Fruit fly (Drosophila melanogaster) whole organism, embryonic: ENCODE results near the gene Prat2.

Experiments
- Blimp-1 ChIP-seq: fragments of 200-800 bp; sonication (Bioruptor generic); optimal IDR thresholded peaks from 3 replicates; lab custom pipeline; 2018; ENCODE audit warnings: missing biosample characterization, missing genetic modification characterization, mild to moderate bottlenecking, moderate library complexity, missing genetic modification reagents
- CG18011 ChIP-seq: fragments of 200-800 bp; sonication (Bioruptor generic); optimal IDR thresholded peaks from 2 replicates; lab custom pipeline; 2017; ENCODE audit warnings: missing biosample characterization, missing genetic modification characterization, mild to moderate bottlenecking, moderate library complexity, missing genotype
- ash1 ChIP-seq: fragments of 200-800 bp; sonication (Bioruptor generic); optimal IDR thresholded peaks from 2 replicates; lab custom pipeline; 2018; ENCODE audit warnings: missing biosample characterization, mild to moderate bottlenecking, missing genetic modification characterization

DNA sequence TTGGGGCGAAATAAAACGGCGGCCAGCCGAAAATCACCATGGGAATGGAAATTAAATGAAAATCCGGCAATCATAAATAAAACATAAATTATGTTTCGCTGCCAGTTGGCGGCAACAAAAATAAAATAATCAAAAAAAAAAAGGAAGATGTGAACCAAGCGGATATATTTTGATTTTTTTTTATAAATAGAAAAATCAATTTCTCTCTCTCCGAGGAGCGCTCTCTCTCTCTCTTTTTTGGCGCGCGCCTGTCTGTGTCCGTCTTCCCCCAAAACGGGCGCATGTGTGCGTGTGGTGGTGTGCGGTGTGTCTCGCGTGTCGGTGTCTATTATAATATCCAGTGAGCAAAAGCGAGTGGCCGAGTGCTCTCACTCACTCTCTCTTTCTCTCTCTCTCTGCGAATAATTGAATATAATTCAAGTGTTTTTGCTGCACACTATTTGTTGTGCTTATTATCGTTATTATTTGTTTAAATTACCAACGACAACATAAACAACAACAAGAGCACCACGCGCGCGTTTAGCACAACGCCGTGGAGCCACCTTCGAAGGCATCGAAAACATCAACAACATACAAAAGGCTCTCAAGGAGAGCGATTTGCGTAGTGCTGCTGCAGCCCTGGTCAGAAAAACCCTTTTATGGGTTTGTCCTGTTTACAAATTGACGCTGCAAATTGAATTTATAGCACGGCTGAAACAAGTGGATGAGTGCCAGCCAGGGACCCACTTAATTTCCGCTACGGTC is 28.7 kb upstream of the Prat2 start:
- TF ChIP-seq ash1, result no peak
- no peak for TF ChIP-seq Blimp-1 (GFP tag; lab: Kevin White, UChicago)
- no peak for TF ChIP-seq CG18011 (GFP tag; lab: Kevin White, UChicago)
